Worm (Caenorhabditis elegans): ENCODE results near the gene arx-4.

arx-4 gene

ce11 chrIII:879634-880033 is 17.5 kb downstream of the arx-4 start, which contains the start of the genes T24C4.5 and ucr-2.3:
Gene T24C4.5 (minus strand): TSS chrIII:879734.
Gene ucr-2.3 (plus strand): TSS chrIII:879860.
- no peak for TF ChIP-seq him-1 (tag; optimal IDR thresholded peaks at IDR 0.05)
- TF ChIP-seq W03F9.2 (tag; optimal IDR thresholded peaks at IDR 0.05), result no peak
- no peak for TF ChIP-seq dao-5 (tag; optimal IDR thresholded peaks at IDR 0.05)

DNA sequence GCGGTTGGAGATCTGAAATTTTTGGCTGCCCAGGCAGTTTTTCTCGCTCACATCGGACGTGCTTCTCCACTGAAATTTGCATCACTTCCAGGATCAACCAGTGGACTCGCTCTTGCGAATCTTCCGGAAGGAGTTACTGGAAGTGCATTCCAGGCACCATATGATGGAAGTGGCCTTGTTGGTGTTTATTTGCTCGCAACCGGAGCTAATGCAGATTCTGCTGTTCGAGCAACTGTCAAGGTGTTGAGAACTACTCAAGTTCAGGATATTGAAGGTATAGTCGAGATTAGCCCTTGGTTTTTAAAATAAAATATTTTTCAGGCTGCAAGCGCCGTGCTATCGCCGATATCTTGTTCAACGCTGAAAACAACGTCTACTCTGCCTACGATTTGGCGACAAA is 18.7 kb downstream of the arx-4 start:
- TF ChIP-seq him-1 (tag; optimal IDR thresholded peaks at IDR 0.05), result no peak
- TF ChIP-seq W03F9.2 (tag; optimal IDR thresholded peaks at IDR 0.05), result no peak
- TF ChIP-seq dao-5 (tag; optimal IDR thresholded peaks at IDR 0.05), result no peak

DNA sequence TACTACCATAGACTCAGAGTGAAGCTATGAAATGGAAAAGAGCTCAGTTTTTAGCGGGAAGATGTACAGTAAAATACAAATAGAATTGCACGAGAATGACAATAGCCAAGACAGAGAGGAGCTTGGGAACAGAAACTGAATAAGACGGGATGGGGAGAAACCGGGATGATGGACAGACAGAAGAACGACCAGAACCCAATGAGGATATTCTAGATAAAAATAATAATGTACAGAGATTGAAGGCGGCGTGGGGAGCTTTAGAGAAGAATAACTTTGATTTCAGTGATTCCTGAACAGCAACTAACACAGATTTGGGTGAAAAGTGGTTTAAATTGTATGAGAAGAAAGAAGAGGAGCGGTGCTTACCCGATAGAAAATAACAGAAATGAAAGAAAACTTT is 19.4 kb downstream of the arx-4 start:
- no peak for TF ChIP-seq W03F9.2 (tag; optimal IDR thresholded peaks at IDR 0.05)
- peak; percentile 44 for TF ChIP-seq dao-5 (tag; optimal IDR thresholded peaks at IDR 0.05)

DNA sequence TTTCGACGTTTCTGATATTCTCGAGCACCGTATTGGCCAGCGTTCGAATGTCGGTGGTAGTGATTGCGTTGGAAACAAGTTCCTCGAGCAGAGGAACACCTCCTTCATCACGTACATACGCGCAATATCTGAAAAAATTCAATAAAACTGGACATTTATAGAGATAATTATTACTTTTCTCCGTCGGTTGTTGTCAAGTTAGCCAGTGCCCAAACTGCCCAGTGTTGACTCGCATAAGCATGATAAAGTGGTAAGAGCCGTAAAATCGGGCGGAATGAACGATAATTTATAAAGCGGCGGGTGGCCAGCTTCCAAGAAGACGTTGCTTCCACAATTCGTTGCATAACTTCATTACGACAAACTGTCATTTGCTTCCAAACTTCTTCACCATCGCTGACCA is 21.5 kb downstream of the arx-4 start:
- TF ChIP-seq W03F9.2 (tag; optimal IDR thresholded peaks at IDR 0.05) (no peak), him-1 (tag; optimal IDR thresholded peaks at IDR 0.05) (no peak), dao-5 (tag; optimal IDR thresholded peaks at IDR 0.05) (no peak)

DNA sequence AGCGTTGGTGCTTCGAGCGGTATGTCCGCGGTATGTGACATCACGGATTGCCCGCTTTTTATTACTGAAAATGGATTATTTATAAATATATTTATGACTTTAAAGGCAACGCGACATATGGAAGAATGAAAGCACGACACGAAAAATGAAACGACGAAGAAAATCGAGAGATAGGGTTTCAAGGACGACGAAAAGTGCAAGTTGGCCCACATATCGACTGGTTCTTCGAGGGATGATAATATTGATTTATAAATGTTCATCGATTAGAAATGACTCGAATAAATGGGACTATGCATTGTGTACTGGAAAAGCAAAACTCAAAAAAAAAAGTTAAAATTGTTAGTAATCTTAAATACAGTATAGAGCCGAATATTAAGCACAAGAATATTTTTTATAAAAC is 24.6 kb downstream of the arx-4 start, which contains the start of gene zer-1:
Gene zer-1, minus strand, starts transcription at position 68 of the 400 bp plus-strand sequence.
- no peak for TF ChIP-seq dao-5 (tag; optimal IDR thresholded peaks at IDR 0.05)
- TF ChIP-seq W03F9.2 (tag; optimal IDR thresholded peaks at IDR 0.05), result no peak
- no peak for TF ChIP-seq him-1 (tag; optimal IDR thresholded peaks at IDR 0.05)

DNA sequence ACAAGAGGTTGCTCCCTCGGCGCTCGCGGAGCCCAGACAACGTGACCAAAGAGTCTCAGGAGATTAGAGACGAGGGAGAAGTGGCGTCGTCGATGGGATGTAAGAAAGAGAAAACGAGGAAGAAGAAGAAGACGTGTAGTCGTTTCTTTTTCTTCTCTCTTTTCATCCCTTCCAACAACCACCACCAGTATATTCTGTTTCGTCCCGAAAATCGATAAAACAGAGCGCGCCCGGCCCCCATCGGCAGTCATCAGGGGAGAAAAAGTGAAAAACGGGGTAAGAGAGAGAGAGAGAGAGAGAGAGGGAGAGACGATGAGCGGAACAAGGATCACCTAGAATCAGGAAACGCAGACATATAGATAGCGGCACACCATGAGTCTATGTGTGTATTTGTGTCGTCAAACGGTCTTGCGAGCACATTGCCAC is 25.8 kb downstream of the arx-4 start:
- peak; percentile 66 for TF ChIP-seq him-1 (tag; optimal IDR thresholded peaks at IDR 0.05)
- TF ChIP-seq dao-5 (tag; optimal IDR thresholded peaks at IDR 0.05), result no peak
- peak; percentile 14 for TF ChIP-seq W03F9.2 (tag; optimal IDR thresholded peaks at IDR 0.05)

DNA sequence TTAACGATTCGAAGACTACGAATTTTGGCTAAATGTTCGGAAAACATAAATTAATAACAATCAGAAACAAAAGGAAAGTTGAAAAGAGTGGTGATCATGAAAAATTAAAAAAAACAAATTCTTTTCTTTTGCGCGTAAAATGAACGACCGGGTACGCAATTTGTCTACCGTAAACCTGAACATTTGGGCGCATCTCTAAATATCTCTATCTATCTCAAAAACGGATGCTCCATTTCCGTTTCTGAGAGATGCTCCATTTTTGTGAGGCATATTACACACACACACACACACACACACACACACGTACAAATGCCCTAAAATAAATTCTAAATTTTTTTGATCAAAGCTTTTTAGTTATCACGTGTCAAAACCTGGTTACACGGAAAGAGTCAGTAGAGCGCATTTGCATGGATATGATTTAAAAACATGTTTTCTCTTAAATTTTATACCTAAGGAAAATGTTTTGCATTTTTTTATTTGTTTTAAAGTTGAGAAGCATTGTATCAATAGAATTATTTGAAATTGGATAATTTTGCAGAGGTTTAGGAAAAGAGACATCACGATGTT is 27.0 kb downstream of the arx-4 start:
- no peak for TF ChIP-seq dao-5 (tag; optimal IDR thresholded peaks at IDR 0.05)
- TF ChIP-seq him-1 (tag; optimal IDR thresholded peaks at IDR 0.05), result no peak
- TF ChIP-seq W03F9.2 (tag; optimal IDR thresholded peaks at IDR 0.05), result no peak

ce11 chrIII:891014-891413 is 28.9 kb downstream of the arx-4 start, which contains the start of gene T24C4.10:
Gene T24C4.10 (minus strand): TSS chrIII:891243.
- TF ChIP-seq him-1 (tag; optimal IDR thresholded peaks at IDR 0.05) (no peak), W03F9.2 (tag; optimal IDR thresholded peaks at IDR 0.05) (no peak), dao-5 (tag; optimal IDR thresholded peaks at IDR 0.05) (no peak)

ce11 chrIII:895525-895924 is 33.4 kb downstream of the arx-4 start, which contains the start of the genes ztf-18 and F23H11.2:
Gene ztf-18 (minus strand): TSS chrIII:895712.
Gene F23H11.2 (plus strand): TSS chrIII:895747.
- TF ChIP-seq W03F9.2 (tag; optimal IDR thresholded peaks at IDR 0.05) (no peak), dao-5 (tag; optimal IDR thresholded peaks at IDR 0.05) (no peak), him-1 (tag; optimal IDR thresholded peaks at IDR 0.05) (no peak)

ce11 chrIII:896904-897303 is 34.8 kb downstream of the arx-4 start:
- no peak for TF ChIP-seq him-1 (tag; optimal IDR thresholded peaks at IDR 0.05)
- no peak for TF ChIP-seq dao-5 (tag; optimal IDR thresholded peaks at IDR 0.05)
- no peak for TF ChIP-seq W03F9.2 (tag; optimal IDR thresholded peaks at IDR 0.05)

DNA sequence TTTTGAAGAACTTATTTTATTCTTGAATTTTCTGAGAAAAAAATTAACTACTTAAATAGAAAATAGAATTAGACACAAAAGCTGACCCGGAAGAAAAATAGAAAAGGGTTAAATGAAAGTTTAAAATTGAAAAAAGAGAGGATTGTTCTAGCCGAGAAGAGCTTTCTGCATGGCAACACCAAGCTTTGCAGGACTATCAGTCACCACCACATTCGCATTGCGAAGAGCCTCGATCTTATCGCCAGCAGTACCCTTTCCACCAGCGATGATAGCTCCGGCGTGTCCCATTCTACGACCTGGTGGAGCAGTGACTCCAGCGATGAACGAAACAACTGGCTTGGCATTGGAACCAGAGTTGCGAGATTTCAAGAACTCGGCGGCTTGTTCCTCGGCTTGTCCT is 38.0 kb downstream of the arx-4 start:
- no peak for TF ChIP-seq him-1 (tag; optimal IDR thresholded peaks at IDR 0.05)
- no peak for TF ChIP-seq W03F9.2 (tag; optimal IDR thresholded peaks at IDR 0.05)
- TF ChIP-seq dao-5 (tag; optimal IDR thresholded peaks at IDR 0.05), result no peak

ce11 chrIII:901148-901547 is 39.0 kb downstream of the arx-4 start, which contains the start of gene sucl-2:
Gene sucl-2 (minus strand): TSS chrIII:901412.
- no peak for TF ChIP-seq him-1 (tag; optimal IDR thresholded peaks at IDR 0.05)
- no peak for TF ChIP-seq dao-5 (tag; optimal IDR thresholded peaks at IDR 0.05)
- no peak for TF ChIP-seq W03F9.2 (tag; optimal IDR thresholded peaks at IDR 0.05)

ce11 chrIII:901600-902250 is 39.6 kb downstream of the arx-4 start:
- TF ChIP-seq W03F9.2 (tag; optimal IDR thresholded peaks at IDR 0.05) (no peak), him-1 (tag; optimal IDR thresholded peaks at IDR 0.05) (no peak), dao-5 (tag; optimal IDR thresholded peaks at IDR 0.05) (no peak)

- no peak for TF ChIP-seq W03F9.2 (tag; optimal IDR thresholded peaks at IDR 0.05)
- TF ChIP-seq him-1 (tag; optimal IDR thresholded peaks at IDR 0.05), result no peak
- no peak for TF ChIP-seq dao-5 (tag; optimal IDR thresholded peaks at IDR 0.05)
Measured at ce11 chrIII:907311-907710, 45.2 kb downstream of the arx-4 start, which contains the start of gene F23H11.4. Gene F23H11.4 (minus strand): TSS chrIII:907539.

All from whole organism, L4/young adult.